Worm (Caenorhabditis elegans): ENCODE results near the gene K08D9.2.

DNA sequence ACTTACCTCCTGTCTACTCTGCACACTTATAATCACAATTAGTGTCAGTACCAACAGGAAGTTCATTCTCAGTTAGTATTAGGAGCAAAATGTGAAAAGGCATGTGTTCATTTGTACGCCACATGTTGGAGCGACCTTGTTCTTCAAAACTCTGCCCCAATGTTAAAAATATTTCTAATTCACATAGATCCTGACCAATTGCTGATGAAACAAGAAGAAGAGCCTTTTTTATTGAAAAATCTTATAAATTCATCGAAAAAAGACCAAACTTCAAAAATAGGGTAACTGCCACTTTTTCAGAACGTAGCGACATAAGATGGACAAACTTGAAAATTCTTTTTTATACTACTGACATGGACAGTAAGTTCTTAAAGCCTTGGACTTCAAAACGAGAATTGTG lies 38.7 kb downstream of the K08D9.2 start, which contains the start of gene T28A11.17:
- TF ChIP-seq him-1 (tag; optimal IDR thresholded peaks at IDR 0.05) (no peak), W03F9.2 (tag; optimal IDR thresholded peaks at IDR 0.05) (no peak)

Measured in whole organism, L4/young adult.